Worm (Caenorhabditis elegans): ENCODE results near the gene F26F4.12.
"Not testable (repeated sequence)": the region's sequence is repeated elsewhere in the genome, so short reads cannot be mapped to it uniquely, and the experiment has no call there.

DNA sequence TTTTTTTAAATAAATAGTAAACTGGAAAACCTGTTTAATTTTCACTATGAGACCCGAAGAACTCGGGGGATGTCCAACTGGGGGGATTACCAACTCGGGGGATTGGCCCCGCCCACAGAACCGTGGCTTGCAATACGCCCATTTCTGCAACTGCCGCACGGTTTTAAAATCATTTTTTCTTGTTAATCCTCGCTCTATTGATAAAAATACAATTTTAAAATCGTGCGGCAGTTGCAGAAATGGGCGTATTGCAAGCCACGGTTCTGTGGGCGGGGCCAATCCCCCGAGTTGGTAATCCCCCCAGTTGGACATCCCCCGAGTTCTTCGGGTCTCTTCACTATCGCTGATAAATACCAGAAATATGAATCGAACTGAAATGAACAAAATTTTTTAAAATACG, 12.2 kb upstream of the F26F4.12 start, which contains the start of gene mmab-1:
- TF ChIP-seq dao-5, him-1, W03F9.2 (tag; optimal IDR thresholded peaks at IDR 0.05): not testable (repeated sequence)
